Fruit fly (Drosophila melanogaster) whole organism, embryonic: Measurements from ENCODE around the gene odd.

Source experiments
- Aef1 ChIP-seq: fragments of 200-800 bp; sonication (Bioruptor generic); IDR thresholded peaks from 3 replicates; pipeline ENCODE4 v1.3.6; 2022; ENCODE audit warnings: missing biosample characterization, missing genetic modification characterization
- Awh ChIP-seq: fragments of 200-800 bp; sonication (Bioruptor generic); IDR thresholded peaks from 2 replicates; pipeline ENCODE4, ENCODE4 v1.3.6; 2022; ENCODE audit warnings: missing biosample characterization, missing genetic modification characterization
- CG10543 ChIP-seq: fragments of 200-800 bp; sonication (Bioruptor generic); optimal IDR thresholded peaks from 3 replicates; lab custom pipeline; 2017; ENCODE audit warnings: missing biosample characterization, mild to moderate bottlenecking, missing genetic modification characterization, moderate library complexity
- CG11560 ChIP-seq: fragments of 200-800 bp; sonication (Bioruptor generic); IDR thresholded peaks from 3 replicates; pipeline ENCODE4 v1.3.6; 2022; ENCODE audit warnings: missing biosample characterization, missing genetic modification characterization
- CG13287 ChIP-seq: fragments of 200-800 bp; sonication (Bioruptor generic); IDR thresholded peaks from 2 replicates; pipeline ENCODE4 v1.3.6; 2022; ENCODE audit warnings: missing biosample characterization, missing genetic modification characterization; ENCODE audit not compliant: partially characterized antibody
- CG15011 ChIP-seq: fragments of 200-800 bp; sonication (Bioruptor generic); optimal IDR thresholded peaks from 3 replicates; lab custom pipeline; 2018; ENCODE audit warnings: missing biosample characterization, mild to moderate bottlenecking, missing genetic modification characterization
- CG1603 ChIP-seq: fragments of 200-800 bp; sonication (Bioruptor generic); optimal IDR thresholded peaks from 2 replicates; lab custom pipeline; 2019; ENCODE audit warnings: missing biosample characterization, mild to moderate bottlenecking, missing genetic modification characterization, moderate library complexity
- CG16813 ChIP-seq: fragments of 200-800 bp; sonication (Bioruptor generic); IDR thresholded peaks from 3 replicates; pipeline ENCODE4 v1.3.6; 2022; ENCODE audit warnings: missing biosample characterization, missing genetic modification characterization; ENCODE audit not compliant: partially characterized antibody
- CG17186 ChIP-seq: fragments of 200-800 bp; sonication (Bioruptor generic); optimal IDR thresholded peaks from 3 replicates; lab custom pipeline; 2017; ENCODE audit warnings: missing biosample characterization, missing genetic modification reagents, missing genetic modification characterization
- CG2712 ChIP-seq: fragments of 200-800 bp; optimal IDR thresholded peaks from 3 replicates; lab custom pipeline; 2019; ENCODE audit warnings: missing biosample characterization, mild to moderate bottlenecking, missing genetic modification characterization, moderate library complexity
- CG4282 ChIP-seq: fragments of 200-800 bp; sonication (Bioruptor generic); optimal IDR thresholded peaks from 2 replicates; lab custom pipeline; 2016; ENCODE audit warnings: missing biosample characterization, missing genetic modification characterization
- CG4328 ChIP-seq: fragments of 200-800 bp; sonication (Bioruptor generic); optimal IDR thresholded peaks from 3 replicates; lab custom pipeline; 2017; ENCODE audit warnings: missing biosample characterization, missing genetic modification reagents, missing genetic modification characterization
- CG4820 ChIP-seq: fragments of 200-800 bp; sonication (Bioruptor generic); optimal IDR thresholded peaks from 3 replicates; lab custom pipeline; 2016; ENCODE audit warnings: missing biosample characterization, missing genetic modification characterization
- CG5245 ChIP-seq: fragments of 200-800 bp; sonication (Bioruptor generic); optimal IDR thresholded peaks from 3 replicates; lab custom pipeline; 2016; ENCODE audit warnings: missing biosample characterization, missing genetic modification characterization
- CG7928 ChIP-seq: fragments of 200-800 bp; sonication (Bioruptor generic); optimal IDR thresholded peaks from 2 replicates; lab custom pipeline; 2017; ENCODE audit warnings: missing biosample characterization, mild to moderate bottlenecking, missing genetic modification characterization
- CG7987 ChIP-seq: fragments of 200-800 bp; sonication (Bioruptor generic); optimal IDR thresholded peaks from 2 replicates; lab custom pipeline; 2018; ENCODE audit warnings: missing biosample characterization, mild to moderate bottlenecking, missing genetic modification characterization, moderate library complexity
- CG9437 ChIP-seq: fragments of 200-800 bp; sonication (Bioruptor generic); optimal IDR thresholded peaks from 2 replicates; lab custom pipeline; 2018; ENCODE audit warnings: missing biosample characterization, mild to moderate bottlenecking, missing genetic modification characterization
- Deaf1 ChIP-seq: fragments of 200-800 bp; optimal IDR thresholded peaks from 3 replicates; lab custom pipeline; 2019; ENCODE audit warnings: missing biosample characterization, mild to moderate bottlenecking, missing genetic modification characterization, moderate library complexity
- Dip2 ChIP-seq: fragments of 200-800 bp; sonication (Bioruptor generic); IDR thresholded peaks from 2 replicates; pipeline ENCODE4 v1.3.6; 2022; ENCODE audit warnings: missing biosample characterization, missing genetic modification characterization
- Gug ChIP-seq: fragments of 200-800 bp; sonication (Bioruptor generic); IDR thresholded peaks from 4 replicates; pipeline ENCODE4 v1.3.6; 2022; ENCODE audit warnings: missing biosample characterization, missing genetic modification characterization
- HLH3B ChIP-seq: fragments of 200-800 bp; sonication (Bioruptor generic); IDR thresholded peaks from 2 replicates; pipeline ENCODE4 v1.3.6; 2022; ENCODE audit warnings: missing biosample characterization, missing genetic modification characterization
- HLH4C ChIP-seq: fragments of 200-800 bp; sonication (Bioruptor generic); IDR thresholded peaks from 3 replicates; pipeline ENCODE4 v1.3.6; 2022; ENCODE audit warnings: missing biosample characterization, missing genetic modification characterization; ENCODE audit not compliant: partially characterized antibody
- HmgZ ChIP-seq: fragments of 200-800 bp; sonication (Bioruptor generic); optimal IDR thresholded peaks from 2 replicates; lab custom pipeline; 2018; ENCODE audit warnings: missing biosample characterization, mild to moderate bottlenecking, missing genetic modification characterization
- Med ChIP-seq: fragments of 200-800 bp; sonication (Bioruptor generic); peaks from one replicate; lab custom pipeline; 2016; ENCODE audit warnings: missing biosample characterization, missing genetic modification characterization, mild to moderate bottlenecking, inconsistent platforms, moderate library complexity
- Nf-YC ChIP-seq: fragments of 200-800 bp; optimal IDR thresholded peaks from 3 replicates; lab custom pipeline; 2019; ENCODE audit warnings: missing biosample characterization, mild to moderate bottlenecking, missing genetic modification characterization, moderate library complexity
- Sox100B ChIP-seq: fragments of 200-800 bp; sonication (Bioruptor generic); optimal IDR thresholded peaks from 3 replicates; lab custom pipeline; 2018; ENCODE audit warnings: missing biosample characterization, mild to moderate bottlenecking, missing genetic modification characterization
- abd-A ChIP-seq: fragments of 200-800 bp; sonication (Bioruptor generic); optimal IDR thresholded peaks from 3 replicates; lab custom pipeline; 2019; ENCODE audit warnings: missing biosample characterization, mild to moderate bottlenecking, missing genetic modification characterization, moderate library complexity
- ara ChIP-seq: fragments of 200-800 bp; sonication (Bioruptor generic); IDR thresholded peaks from 2 replicates; pipeline ENCODE4 v1.3.6; 2022; ENCODE audit warnings: missing biosample characterization, missing genetic modification characterization
- ato ChIP-seq: fragments of 200-800 bp; sonication (Bioruptor generic); IDR thresholded peaks from 2 replicates; pipeline ENCODE4 v1.3.6; 2022; ENCODE audit warnings: missing biosample characterization, missing genetic modification characterization; ENCODE audit not compliant: partially characterized antibody
- az2 ChIP-seq: fragments of 200-800 bp; sonication (Bioruptor generic); optimal IDR thresholded peaks from 3 replicates; lab custom pipeline; 2016; ENCODE audit warnings: missing biosample characterization, missing genetic modification characterization
- bowl ChIP-seq: fragments of 200-800 bp; sonication (Bioruptor generic); IDR thresholded peaks from 2 replicates; pipeline ENCODE4 v1.3.6; 2022; ENCODE audit warnings: missing biosample characterization, missing genetic modification characterization
- bsh ChIP-seq, 2 experiments: fragments of 200-800 bp; sonication (Bioruptor generic); optimal IDR thresholded peaks; 2 replicates each; lab custom pipeline; 2017 to 2018; ENCODE audit warnings: mild to moderate bottlenecking in 2 of 2, missing biosample characterization in 2 of 2, missing genetic modification characterization in 2 of 2, moderate library complexity in 1 of 2
- chif ChIP-seq, 2 experiments: fragments of 200-800 bp; sonication (Bioruptor generic); optimal IDR thresholded peaks; 3 replicates each; lab custom pipeline; 2016; ENCODE audit warnings: missing biosample characterization in 2 of 2, missing genetic modification characterization in 2 of 2
- ci ChIP-seq: fragments of 200-800 bp; sonication (Bioruptor generic); IDR thresholded peaks from 3 replicates; pipeline ENCODE4 v1.3.6; 2022; ENCODE audit warnings: missing biosample characterization, missing genetic modification characterization
- dmrt11E ChIP-seq: fragments of 200-800 bp; sonication (Bioruptor generic); optimal IDR thresholded peaks from 3 replicates; lab custom pipeline; 2018; ENCODE audit warnings: missing biosample characterization, mild to moderate bottlenecking, missing genetic modification characterization, moderate library complexity
- dpn ChIP-seq, 2 experiments: fragments of 200-800 bp; sonication (Bioruptor generic); optimal IDR thresholded peaks; 3 replicates each; lab custom pipeline; 2016; ENCODE audit warnings: missing biosample characterization in 2 of 2, missing genetic modification characterization in 2 of 2
- fd64A ChIP-seq: fragments of 200-800 bp; sonication (Bioruptor generic); optimal IDR thresholded peaks from 3 replicates; lab custom pipeline; 2018; ENCODE audit warnings: missing biosample characterization, mild to moderate bottlenecking, missing genetic modification characterization
- gem ChIP-seq: fragments of 200-800 bp; sonication (Bioruptor generic); optimal IDR thresholded peaks from 2 replicates; lab custom pipeline; 2019; ENCODE audit warnings: missing biosample characterization, mild to moderate bottlenecking, missing genetic modification characterization, moderate library complexity
- grau ChIP-seq: fragments of 200-800 bp; optimal IDR thresholded peaks from 3 replicates; lab custom pipeline; 2019; ENCODE audit warnings: missing biosample characterization, mild to moderate bottlenecking, missing genetic modification characterization, moderate library complexity
- ind ChIP-seq: fragments of 200-800 bp; sonication (Bioruptor generic); optimal IDR thresholded peaks from 3 replicates; lab custom pipeline; 2016; ENCODE audit warnings: missing biosample characterization, missing genetic modification characterization
- lola ChIP-seq, 3 experiments: fragments of >200 bp in 2 of 3; fragments of 200-800 bp in 1 of 3; sonication (Bioruptor generic) in 1 of 3; optimal IDR thresholded peaks; 2 replicates each; lab custom pipeline; 2017 to 2019; ENCODE audit warnings: missing biosample characterization in 3 of 3, missing genetic modification characterization in 3 of 3, mild to moderate bottlenecking in 1 of 3, moderate library complexity in 1 of 3
- row ChIP-seq: fragments of 200-800 bp; sonication (Bioruptor generic); IDR thresholded peaks from 3 replicates; pipeline ENCODE4 v1.3.6; 2022; ENCODE audit warnings: missing biosample characterization, missing genetic modification characterization
- seq ChIP-seq: fragments of 200-800 bp; sonication (Bioruptor generic); IDR thresholded peaks from 2 replicates; pipeline ENCODE4 v1.3.6; 2022; ENCODE audit warnings: missing biosample characterization, missing genetic modification characterization
- sisA ChIP-seq: fragments of 200-800 bp; sonication (Bioruptor generic); IDR thresholded peaks from 2 replicates; pipeline ENCODE4 v1.3.6; 2022; ENCODE audit warnings: missing biosample characterization, missing genetic modification characterization
- sr ChIP-seq: fragments of 200-800 bp; sonication (Bioruptor generic); IDR thresholded peaks from 3 replicates; pipeline ENCODE4 v1.3.6; 2022; ENCODE audit warnings: missing biosample characterization, missing genetic modification characterization
- zf30C ChIP-seq: fragments of 200-800 bp; sonication (Bioruptor generic); optimal IDR thresholded peaks from 3 replicates; lab custom pipeline; 2018; ENCODE audit warnings: missing biosample characterization, mild to moderate bottlenecking, missing genetic modification characterization
- zfh1 ChIP-seq: fragments of 200-800 bp; sonication (Bioruptor generic); IDR thresholded peaks from 3 replicates; pipeline ENCODE4 v1.3.6; 2022; ENCODE audit warnings: missing biosample characterization, missing genetic modification characterization

The odd gene

DNA sequence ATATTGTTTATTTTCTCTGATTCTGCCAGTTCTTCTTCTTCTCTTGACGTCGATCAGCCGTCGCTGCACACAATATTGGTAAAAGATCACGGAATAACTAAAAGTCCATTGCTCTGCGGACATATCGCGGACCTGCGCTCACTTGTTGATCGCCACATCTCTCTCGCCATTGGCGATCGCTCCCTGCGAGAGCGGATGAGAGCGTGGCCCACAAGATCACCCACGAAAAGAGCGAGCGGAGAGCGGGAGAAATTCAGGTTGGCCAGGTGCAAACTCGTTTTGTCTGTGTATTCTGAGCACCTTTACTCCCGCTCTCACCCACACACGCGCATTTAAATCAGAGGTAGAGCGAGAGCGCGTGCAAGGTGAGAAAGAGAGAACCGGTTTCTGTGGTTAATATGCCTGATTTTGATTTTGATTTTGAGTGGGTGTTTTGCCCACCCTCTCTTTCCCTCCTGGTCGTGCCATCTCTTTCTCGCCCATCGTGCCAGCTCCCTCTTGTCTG is 25.8 kb downstream of the odd start, which contains the start of gene sob (continued):
- peak; percentile 33; the same call in 1 of the 2 replicates for TF ChIP-seq seq (GFP tag; lab: Robert Waterston, UW)
- TF ChIP-seq CG7928 (GFP tag; lab: Kevin White, UChicago): no peak
- TF ChIP-seq ci (GFP tag; lab: Robert Waterston, UW): peak; percentile 72; the same call in 2 of the 3 replicates
- no peak for TF ChIP-seq CG10543 (GFP tag; lab: Kevin White, UChicago)
- 0 out of 3 replicates have a peak, but pooled peaks have one; percentile 16 for TF ChIP-seq HLH4C
- TF ChIP-seq Aef1 (GFP tag; lab: Robert Waterston, UW): no peak
- no peak for TF ChIP-seq ind (GFP tag; lab: Kevin White, UChicago)
- TF ChIP-seq HLH3B (GFP tag; lab: Robert Waterston, UW): peak; percentile 37; the same call in 1 of the 2 replicates
- TF ChIP-seq ato (GFP tag; lab: Robert Waterston, UW): 0 out of 2 replicates have a peak, but pooled peaks have one; percentile 41
- TF ChIP-seq CG11560: no peak
- peak; percentile 98 for TF ChIP-seq sr
- TF ChIP-seq CG13287 (GFP tag; lab: Robert Waterston, UW): peak; percentile 63
- TF ChIP-seq Deaf1: peak; percentile 29
- 0 out of 2 replicates have a peak, but pooled peaks have one; percentile 42 for TF ChIP-seq Awh (GFP tag; lab: Robert Waterston, UW)
- TF ChIP-seq CG7987 (GFP tag; lab: Kevin White, UChicago): peak; percentile 7
- TF ChIP-seq abd-A (tag; lab: Kevin White, UChicago): no peak
- TF ChIP-seq bowl: peak; percentile 41; the same call in 1 of the 2 replicates
- peak; percentile 54 for TF ChIP-seq ara (GFP tag; lab: Robert Waterston, UW)

DNA sequence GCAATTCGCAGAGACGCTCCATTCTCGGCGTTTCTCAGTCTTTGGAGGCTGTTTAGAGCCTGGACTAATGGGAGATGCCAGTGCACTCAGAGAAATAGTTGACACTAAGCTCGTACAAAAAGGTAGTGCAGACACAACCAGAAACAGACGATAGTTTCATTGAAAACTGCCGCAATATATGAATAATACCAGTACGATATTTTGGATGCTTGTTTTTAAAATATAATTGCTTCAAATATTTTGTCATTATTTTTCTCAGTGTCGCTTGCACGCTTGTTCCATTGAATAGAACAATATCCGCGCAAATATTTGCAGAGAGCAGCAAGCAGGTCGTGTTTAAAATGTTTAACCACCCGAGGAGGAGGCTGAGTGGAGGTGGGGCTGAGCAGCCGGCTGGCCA is 30.0 kb downstream of the odd start:
- no peak for TF ChIP-seq CG4820 (GFP tag; lab: Kevin White, UChicago)
- no peak for TF ChIP-seq CG17186
- peak; percentile 24 for TF ChIP-seq Med
- TF ChIP-seq chif (GFP tag; optimal IDR thresholded peaks at IDR 0.05; lab: Kevin White, UChicago): peak in 1 of 2 experiments; percentile 13
- peak; percentile 3 for TF ChIP-seq az2 (GFP tag; lab: Kevin White, UChicago)
- TF ChIP-seq bsh (GFP tag; optimal IDR thresholded peaks at IDR 0.05; lab: Kevin White, UChicago): peak in 1 of 2 experiments; percentile 21
- TF ChIP-seq zfh1: 0 out of 3 replicates have a peak, but pooled peaks have one; percentile 40
- TF ChIP-seq zf30C (GFP tag; lab: Kevin White, UChicago): peak; percentile 0
- peak; percentile 36 for TF ChIP-seq CG1603 (tag; lab: Kevin White, UChicago)
- 0 out of 3 replicates have a peak, but pooled peaks have one; percentile 33 for TF ChIP-seq row (GFP tag; lab: Robert Waterston, UW)
- TF ChIP-seq CG2712 (tag; lab: Kevin White, UChicago): no peak
- TF ChIP-seq Gug: no peak
- 0 out of 2 replicates have a peak, but pooled peaks have one; percentile 3 for TF ChIP-seq sisA
- peak; percentile 29 for TF ChIP-seq dmrt11E (tag; lab: Kevin White, UChicago)
- peak; percentile 15 for TF ChIP-seq gem (tag; lab: Kevin White, UChicago)
- TF ChIP-seq CG4328 (GFP tag; lab: Kevin White, UChicago): no peak

DNA sequence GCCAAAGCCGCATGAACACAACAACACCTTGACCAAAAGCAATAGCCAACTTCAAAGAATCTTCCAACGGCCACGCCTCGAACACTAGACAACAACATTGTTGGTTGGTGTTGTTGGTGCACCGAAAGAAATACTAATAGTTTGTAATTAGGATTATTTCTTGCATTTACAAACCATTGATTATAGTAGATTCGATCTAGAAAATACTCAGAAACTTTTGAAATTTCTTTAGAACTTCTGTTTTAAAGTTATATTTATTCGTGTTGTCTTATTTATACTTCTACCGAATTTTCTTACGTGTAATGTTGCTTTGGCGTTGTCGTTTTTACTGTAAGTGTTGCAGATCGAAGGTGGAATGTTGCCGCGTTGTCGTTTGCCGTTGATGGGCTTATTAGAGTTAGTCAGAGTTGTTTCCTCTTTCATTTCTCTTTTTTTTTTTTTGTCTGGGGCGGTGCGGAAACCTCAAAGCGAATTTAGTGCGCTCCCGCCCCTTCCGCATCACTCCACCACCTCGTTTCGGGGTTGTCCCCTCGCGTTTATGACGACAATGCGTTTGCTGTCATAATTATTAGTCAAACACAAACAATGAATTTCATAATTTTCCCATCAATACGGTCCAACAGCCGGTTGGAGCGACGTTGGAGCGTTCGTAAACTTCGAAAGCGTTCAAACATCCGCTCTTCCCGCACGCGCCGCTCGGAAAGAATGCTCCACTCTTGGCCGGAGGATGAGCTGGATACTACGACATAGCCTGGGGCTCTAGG is 30.7 kb downstream of the odd start, which contains the start of gene CG43815:
CG43815 (plus strand) TSS at position 532 of the 764 bp plus-strand sequence.
- TF ChIP-seq Nf-YC (tag; lab: Kevin White, UChicago): no peak
- TF ChIP-seq dpn (GFP tag; optimal IDR thresholded peaks at IDR 0.05; lab: Kevin White, UChicago): no peak
- TF ChIP-seq CG4282: no peak
- TF ChIP-seq lola (GFP tag; optimal IDR thresholded peaks at IDR 0.05; lab: Kevin White, UChicago): peak in 1 of 3 experiments; percentile 36
- TF ChIP-seq Dip2 (GFP tag; lab: Robert Waterston, UW): no peak
- TF ChIP-seq CG9437: no peak
- no peak for TF ChIP-seq CG16813
- TF ChIP-seq grau (tag; lab: Kevin White, UChicago): peak; percentile 12
- TF ChIP-seq HmgZ: no peak
- no peak for TF ChIP-seq Sox100B (GFP tag; lab: Kevin White, UChicago)
- TF ChIP-seq CG15011 (GFP tag; lab: Kevin White, UChicago): no peak
- no peak for TF ChIP-seq CG5245 (GFP tag; lab: Kevin White, UChicago)
- no peak for TF ChIP-seq fd64A (GFP tag; lab: Kevin White, UChicago)
